Worm (Caenorhabditis elegans) whole organism, L4 larva: Measurements from ENCODE around the gene F56B3.4.

ENCODE experiments used
- ZK546.5 ChIP-seq, 2 experiments: sonication (generic microtip); optimal IDR thresholded peaks; 2 replicates each; lab custom pipeline; 2017; ENCODE audit warnings: missing biosample characterization in 2 of 2, missing genetic modification characterization in 2 of 2
- dmd-9 ChIP-seq: fragments of 200-800 bp; sonication (Bioruptor generic); IDR thresholded peaks from 2 replicates; pipeline ENCODE4 v1.3.6; 2022; ENCODE audit warnings: missing genetic modification reagents, missing genetic modification characterization, missing compliant biosample characterization
- egl-27 ChIP-seq: sonication (generic microtip); optimal IDR thresholded peaks from 3 replicates; lab custom pipeline; 2017; ENCODE audit warnings: missing biosample characterization, missing genetic modification reagents, missing genetic modification characterization
- hif-1 ChIP-seq, 2 experiments: sonication (generic microtip); optimal IDR thresholded peaks; 2 replicates each; lab custom pipeline; 2016 to 2017; ENCODE audit warnings: missing compliant biosample characterization in 2 of 2, missing genetic modification characterization in 2 of 2, missing genetic modification reagents in 2 of 2, missing genotype in 2 of 2, mild to moderate bottlenecking in 1 of 2
- lin-15B ChIP-seq: fragments of 150-350 bp; sonication (generic microtip); optimal IDR thresholded peaks from 3 replicates; lab custom pipeline; 2014; ENCODE audit warnings: missing biosample characterization, missing genetic modification characterization
- nhr-6 ChIP-seq: fragments of 150-350 bp; optimal IDR thresholded peaks from 2 replicates; lab custom pipeline; 2014; ENCODE audit warnings: missing biosample characterization, missing genetic modification characterization
- pqm-1 ChIP-seq: sonication (generic microtip); optimal IDR thresholded peaks from 2 replicates; lab custom pipeline; 2017; ENCODE audit warnings: missing biosample characterization, missing genetic modification characterization
- sdz-12 ChIP-seq: fragments of 200-800 bp; sonication (Bioruptor generic); optimal IDR thresholded peaks from 2 replicates; lab custom pipeline; 2018; ENCODE audit warnings: mild to moderate bottlenecking, missing genetic modification characterization, missing compliant biosample characterization

DNA sequence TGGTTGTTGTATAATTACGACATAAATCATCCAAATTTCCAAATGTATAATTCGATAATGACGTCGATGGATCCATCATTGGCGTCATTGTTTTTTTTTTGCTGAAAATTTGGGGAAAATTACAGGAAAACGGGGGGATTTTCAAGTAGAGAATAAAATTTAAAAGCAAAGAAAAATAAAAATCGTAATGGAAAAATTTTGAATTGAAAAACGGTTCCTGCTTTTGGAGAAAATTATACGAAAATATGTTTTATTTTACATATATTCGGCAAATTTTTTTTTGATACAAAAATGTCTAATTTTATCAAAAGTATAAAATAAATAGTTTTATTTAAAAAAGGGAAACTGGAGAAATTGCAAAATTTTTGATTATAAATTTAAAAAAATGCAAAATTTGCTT, 30.8 kb upstream of the F56B3.4 start, which contains the start of gene zipt-15:
- no peak for TF ChIP-seq pqm-1 (tag; lab: Kevin White, UChicago)
- no peak for TF ChIP-seq sdz-12 (GFP tag; lab: Kevin White, UChicago)
- no peak for TF ChIP-seq nhr-6 (tag; lab: Kevin White, UChicago)
- no peak for TF ChIP-seq lin-15B
- TF ChIP-seq egl-27 (tag; lab: Kevin White, UChicago) = no peak
- TF ChIP-seq hif-1 (tag; optimal IDR thresholded peaks at IDR 0.05; lab: Kevin White, UChicago) = no peak
- no peak for TF ChIP-seq dmd-9 (GFP tag; lab: Robert Waterston, UW)
- no peak for TF ChIP-seq ZK546.5 (tag; optimal IDR thresholded peaks at IDR 0.05; lab: Kevin White, UChicago)
